Fruit fly (Drosophila melanogaster) whole organism, embryonic: ENCODE measurements around the gene Trm7-32.

Experiments used
- Awh ChIP-seq: fragments of 200-800 bp; sonication (Bioruptor generic); IDR thresholded peaks from 2 replicates; pipeline ENCODE4, ENCODE4 v1.3.6; 2022; ENCODE audit warnings: missing biosample characterization, missing genetic modification characterization
- BtbVII ChIP-seq: fragments of 200-800 bp; sonication (Bioruptor generic); optimal IDR thresholded peaks from 3 replicates; lab custom pipeline; 2017; ENCODE audit warnings: missing biosample characterization, mild to moderate bottlenecking, missing genetic modification characterization
- CG10366 ChIP-seq: fragments of 200-800 bp; sonication (Bioruptor generic); IDR thresholded peaks from 2 replicates; pipeline ENCODE4 v1.3.6; 2022; ENCODE audit warnings: missing biosample characterization, missing genetic modification characterization
- CG13624 ChIP-seq: fragments of 200-800 bp; sonication (Bioruptor generic); optimal IDR thresholded peaks from 2 replicates; lab custom pipeline; 2016; ENCODE audit warnings: missing biosample characterization, missing genetic modification characterization
- CG15514 ChIP-seq: fragments of 200-800 bp; sonication (Bioruptor generic); optimal IDR thresholded peaks from 3 replicates; lab custom pipeline; 2017; ENCODE audit warnings: missing biosample characterization, missing genetic modification characterization, mild to moderate bottlenecking, moderate library complexity, missing genetic modification reagents
- CG17361 ChIP-seq: fragments of 200-800 bp; sonication (Bioruptor generic); IDR thresholded peaks from 3 replicates; pipeline ENCODE4 v1.3.6; 2022; ENCODE audit warnings: missing biosample characterization, missing genetic modification characterization
- CG18476 ChIP-seq: fragments of 200-800 bp; sonication (Bioruptor generic); optimal IDR thresholded peaks from 2 replicates; lab custom pipeline; 2016; ENCODE audit warnings: missing biosample characterization, mild to moderate bottlenecking, missing genetic modification characterization
- CG32532 ChIP-seq: fragments of 200-800 bp; sonication (Bioruptor generic); IDR thresholded peaks from 2 replicates; pipeline ENCODE4 v1.3.6; 2022; ENCODE audit warnings: missing biosample characterization, missing genetic modification characterization
- CG32767 ChIP-seq: fragments of 200-800 bp; sonication (Bioruptor generic); IDR thresholded peaks from 2 replicates; pipeline ENCODE4 v1.3.6; 2022; ENCODE audit warnings: missing biosample characterization, missing genetic modification characterization
- CG4730 ChIP-seq: fragments of 200-800 bp; sonication (Bioruptor generic); IDR thresholded peaks from 2 replicates; pipeline ENCODE4 v1.3.6; 2022; ENCODE audit warnings: missing biosample characterization, missing genetic modification characterization
- D19A ChIP-seq: fragments of 200-800 bp; optimal IDR thresholded peaks from 3 replicates; lab custom pipeline; 2019; ENCODE audit warnings: missing biosample characterization, mild to moderate bottlenecking, missing genetic modification characterization, moderate library complexity
- E2f1 ChIP-seq: fragments of 200-800 bp; sonication (Bioruptor generic); IDR thresholded peaks from 2 replicates; pipeline ENCODE4 v1.3.6; 2022; ENCODE audit warnings: missing biosample characterization, missing genetic modification characterization
- E2f2 ChIP-seq: fragments of 200-800 bp; sonication (Bioruptor generic); IDR thresholded peaks from 2 replicates; pipeline ENCODE4 v1.3.6; 2022; ENCODE audit warnings: missing biosample characterization, missing genetic modification characterization
- Fer3 ChIP-seq: fragments of 200-800 bp; sonication (Bioruptor generic); optimal IDR thresholded peaks from 2 replicates; lab custom pipeline; 2018; ENCODE audit warnings: missing biosample characterization, mild to moderate bottlenecking, missing genetic modification characterization, moderate library complexity
- HLH54F ChIP-seq: fragments of 200-800 bp; sonication (Bioruptor generic); optimal IDR thresholded peaks from 3 replicates; lab custom pipeline; 2016; ENCODE audit warnings: missing biosample characterization, missing genetic modification characterization
- Hmr ChIP-seq: fragments of 200-800 bp; sonication (Bioruptor generic); optimal IDR thresholded peaks from 3 replicates; lab custom pipeline; 2017; ENCODE audit warnings: mild to moderate bottlenecking, missing biosample characterization, missing genetic modification reagents, missing genetic modification characterization
- Hr78 ChIP-seq, 2 experiments: fragments of 200-800 bp in 1 of 2; fragments of >200 bp in 1 of 2; sonication (Bioruptor generic) in 1 of 2; optimal IDR thresholded peaks; 2 replicates each; lab custom pipeline; 2017 to 2019; ENCODE audit warnings: missing biosample characterization in 2 of 2, missing genetic modification characterization in 2 of 2, mild to moderate bottlenecking in 1 of 2, moderate library complexity in 1 of 2
- MBD-R2 ChIP-seq: fragments of 200-800 bp; sonication (Bioruptor generic); IDR thresholded peaks from 2 replicates; pipeline ENCODE4 v1.3.6; 2022; ENCODE audit warnings: missing biosample characterization, missing genetic modification characterization
- Max ChIP-seq: fragments of 200-800 bp; sonication (Bioruptor generic); optimal IDR thresholded peaks from 2 replicates; lab custom pipeline; 2016; ENCODE audit warnings: missing biosample characterization, mild to moderate bottlenecking, missing genetic modification characterization
- NFAT ChIP-seq: fragments of 200-800 bp; sonication (Bioruptor generic); IDR thresholded peaks from 2 replicates; pipeline ENCODE4 v1.3.6; 2022; ENCODE audit warnings: missing biosample characterization, missing genetic modification characterization
- NfI ChIP-seq: fragments of 200-800 bp; sonication (Bioruptor generic); optimal IDR thresholded peaks from 3 replicates; lab custom pipeline; 2018; ENCODE audit warnings: missing biosample characterization, mild to moderate bottlenecking, missing genetic modification characterization, moderate library complexity
- Pdp1 ChIP-seq, 2 experiments: fragments of 200-800 bp; sonication (Bioruptor generic); optimal IDR thresholded peaks; 3 replicates each; lab custom pipeline; 2016; ENCODE audit warnings: missing biosample characterization in 2 of 2, missing genetic modification characterization in 2 of 2, mild to moderate bottlenecking in 1 of 2, moderate library complexity in 1 of 2
- Side ChIP-seq: fragments of 200-800 bp; sonication (Bioruptor generic); optimal IDR thresholded peaks from 2 replicates; lab custom pipeline; 2016; ENCODE audit warnings: missing biosample characterization, missing genetic modification characterization
- ac ChIP-seq: fragments of 200-800 bp; sonication (Bioruptor generic); optimal IDR thresholded peaks from 3 replicates; lab custom pipeline; 2017; ENCODE audit warnings: missing biosample characterization, mild to moderate bottlenecking, missing genetic modification characterization
- ara ChIP-seq: fragments of 200-800 bp; sonication (Bioruptor generic); IDR thresholded peaks from 2 replicates; pipeline ENCODE4 v1.3.6; 2022; ENCODE audit warnings: missing biosample characterization, missing genetic modification characterization
- ato ChIP-seq: fragments of 200-800 bp; sonication (Bioruptor generic); IDR thresholded peaks from 2 replicates; pipeline ENCODE4 v1.3.6; 2022; ENCODE audit warnings: missing biosample characterization, missing genetic modification characterization; ENCODE audit not compliant: partially characterized antibody
- fu2 ChIP-seq: fragments of 200-800 bp; sonication (Bioruptor generic); optimal IDR thresholded peaks from 2 replicates; lab custom pipeline; 2016; ENCODE audit warnings: missing biosample characterization, missing genetic modification characterization
- gcm ChIP-seq: fragments of 200-800 bp; sonication (Bioruptor generic); optimal IDR thresholded peaks from 2 replicates; lab custom pipeline; 2019; ENCODE audit warnings: missing biosample characterization, mild to moderate bottlenecking, missing genetic modification characterization, moderate library complexity
- grn ChIP-seq: fragments of 200-800 bp; sonication (Bioruptor generic); optimal IDR thresholded peaks from 3 replicates; lab custom pipeline; 2017; ENCODE audit warnings: missing biosample characterization, missing genetic modification characterization
- nau ChIP-seq: fragments of 200-800 bp; sonication (Bioruptor generic); optimal IDR thresholded peaks from 3 replicates; lab custom pipeline; 2017; ENCODE audit warnings: missing biosample characterization, mild to moderate bottlenecking, missing genetic modification characterization, missing genetic modification reagents
- nmo ChIP-seq: fragments of 200-800 bp; sonication (Bioruptor generic); optimal IDR thresholded peaks from 2 replicates; lab custom pipeline; 2018; ENCODE audit warnings: missing biosample characterization, mild to moderate bottlenecking, missing genetic modification characterization, moderate library complexity
- otp ChIP-seq: fragments of 200-800 bp; sonication (Bioruptor generic); IDR thresholded peaks from 3 replicates; pipeline ENCODE4, ENCODE4 v1.3.6; 2022; ENCODE audit warnings: missing biosample characterization, missing genetic modification characterization
- pum ChIP-seq: fragments of 200-800 bp; sonication (Bioruptor generic); optimal IDR thresholded peaks from 2 replicates; lab custom pipeline; 2016; ENCODE audit warnings: missing biosample characterization, missing genetic modification characterization
- row ChIP-seq: fragments of 200-800 bp; sonication (Bioruptor generic); IDR thresholded peaks from 3 replicates; pipeline ENCODE4 v1.3.6; 2022; ENCODE audit warnings: missing biosample characterization, missing genetic modification characterization
- scrt ChIP-seq: fragments of 200-800 bp; sonication (Bioruptor generic); optimal IDR thresholded peaks from 2 replicates; lab custom pipeline; 2018; ENCODE audit warnings: missing biosample characterization, mild to moderate bottlenecking, missing genetic modification characterization, moderate library complexity
- sisA ChIP-seq: fragments of 200-800 bp; sonication (Bioruptor generic); IDR thresholded peaks from 2 replicates; pipeline ENCODE4 v1.3.6; 2022; ENCODE audit warnings: missing biosample characterization, missing genetic modification characterization
- slou ChIP-seq: fragments of 200-800 bp; sonication (Bioruptor generic); optimal IDR thresholded peaks from 3 replicates; lab custom pipeline; 2016; ENCODE audit warnings: missing biosample characterization, missing genetic modification characterization
- so ChIP-seq: fragments of 200-800 bp; sonication (Bioruptor generic); IDR thresholded peaks from 3 replicates; pipeline ENCODE4 v1.3.6; 2022; ENCODE audit warnings: missing biosample characterization, missing genetic modification characterization
- tgo ChIP-seq: fragments of 200-800 bp; sonication (Bioruptor generic); IDR thresholded peaks from 3 replicates; pipeline ENCODE4 v1.3.6; 2022; ENCODE audit warnings: missing biosample characterization, missing genetic modification characterization
- toy ChIP-seq: fragments of 200-800 bp; sonication (Bioruptor generic); IDR thresholded peaks from 2 replicates; pipeline ENCODE4 v1.3.6; 2022; ENCODE audit warnings: missing biosample characterization, missing genetic modification characterization
- twi ChIP-seq: fragments of 200-800 bp; optimal IDR thresholded peaks from 2 replicates; lab custom pipeline; 2019; ENCODE audit warnings: missing biosample characterization, mild to moderate bottlenecking, missing genetic modification characterization, moderate library complexity
- vnd ChIP-seq: fragments of 200-800 bp; sonication (Bioruptor generic); IDR thresholded peaks from 3 replicates; pipeline ENCODE4 v1.3.6; 2022; ENCODE audit warnings: missing biosample characterization, missing genetic modification characterization; ENCODE audit not compliant: partially characterized antibody

Trm7-32 gene

dm6 chr3R:17020956-17021355 is 19.5 kb upstream of the Trm7-32 start, which contains the start of gene Adsl (continued):
- TF ChIP-seq CG32767 (GFP tag; lab: Robert Waterston, UW) (peak; percentile 35; the same call in 1 of the 2 replicates), nau (GFP tag; lab: Kevin White, UChicago) (no peak), otp (GFP tag; lab: Robert Waterston, UW) (peak; percentile 68; the same call in 2 of the 3 replicates), D19A (no peak), fu2 (GFP tag; lab: Kevin White, UChicago) (no peak), NfI (GFP tag; lab: Kevin White, UChicago) (peak; percentile 83), CG13624 (peak; percentile 19), slou (no peak), E2f2 (GFP tag; lab: Robert Waterston, UW) (peak; percentile 68), Side (GFP tag; lab: Kevin White, UChicago) (peak; percentile 20), Pdp1 (GFP tag; optimal IDR thresholded peaks at IDR 0.05; lab: Kevin White, UChicago) (peak in 1 of 2 experiments; percentile 84), Hmr (GFP tag; lab: Kevin White, UChicago) (peak; percentile 83), twi (tag; lab: Kevin White, UChicago) (no peak), CG15514 (GFP tag; lab: Kevin White, UChicago) (peak; percentile 96), Hr78 (GFP tag; optimal IDR thresholded peaks at IDR 0.05; lab: Kevin White, UChicago) (no peak), CG32532 (peak; percentile 51; the same call in 1 of the 2 replicates), toy (GFP tag; lab: Robert Waterston, UW) (0 out of 2 replicates have a peak, but pooled peaks have one; percentile 16), MBD-R2 (GFP tag; lab: Robert Waterston, UW) (peak; percentile 71), nmo (GFP tag; lab: Kevin White, UChicago) (peak; percentile 73), CG18476 (no peak), row (GFP tag; lab: Robert Waterston, UW) (no peak), so (GFP tag; lab: Robert Waterston, UW) (0 out of 3 replicates have a peak, but pooled peaks have one; percentile 32), scrt (GFP tag; lab: Kevin White, UChicago) (peak; percentile 90), Fer3 (tag; lab: Kevin White, UChicago) (no peak), vnd (no peak), tgo (peak; percentile 19; the same call in 1 of the 3 replicates), Max (GFP tag; lab: Kevin White, UChicago) (peak; percentile 86), E2f1 (peak; percentile 21; the same call in 1 of the 2 replicates), BtbVII (GFP tag; lab: Kevin White, UChicago) (peak; percentile 76), ato (GFP tag; lab: Robert Waterston, UW) (peak; percentile 26; the same call in 1 of the 2 replicates), gcm (GFP tag; lab: Kevin White, UChicago) (peak; percentile 76)

- TF ChIP-seq CG10366 (GFP tag; lab: Robert Waterston, UW), result no peak
- TF ChIP-seq grn, result no peak
- TF ChIP-seq ara (GFP tag; lab: Robert Waterston, UW), result no peak
- no peak for TF ChIP-seq CG17361 (GFP tag; lab: Robert Waterston, UW)
- TF ChIP-seq ac (GFP tag; lab: Kevin White, UChicago), result no peak
- TF ChIP-seq HLH54F, result no peak
- TF ChIP-seq pum (GFP tag; lab: Kevin White, UChicago), result no peak
- no peak for TF ChIP-seq NFAT (GFP tag; lab: Robert Waterston, UW)
- no peak for TF ChIP-seq Awh (GFP tag; lab: Robert Waterston, UW)
- no peak for TF ChIP-seq CG4730 (GFP tag; lab: Robert Waterston, UW)
- no peak for TF ChIP-seq sisA
Measured at dm6 chr3R:17028393-17028792, 12.1 kb upstream of the Trm7-32 start, which contains the start of gene CG5225. CG5225 (plus strand) TSS chr3R:17028693.
